Worm (Caenorhabditis elegans) whole organism, L3 larva: ENCODE measurements around the gene art-1.

ENCODE experiments used
- R02D3.7 ChIP-seq: fragments of 150-350 bp; optimal IDR thresholded peaks from 2 replicates; lab custom pipeline; 2014; ENCODE audit warnings: missing biosample characterization, missing genetic modification characterization
- ZK546.5 ChIP-seq: sonication (generic microtip); optimal IDR thresholded peaks from 2 replicates; lab custom pipeline; 2017; ENCODE audit warnings: missing biosample characterization, missing genetic modification characterization
- aly-2 ChIP-seq: fragments of 150-350 bp; optimal IDR thresholded peaks from 2 replicates; lab custom pipeline; 2014; ENCODE audit warnings: missing biosample characterization, missing genetic modification characterization
- ceh-16 ChIP-seq: sonication (generic microtip); optimal IDR thresholded peaks from 2 replicates; lab custom pipeline; 2017; ENCODE audit warnings: missing biosample characterization, missing genetic modification characterization
- ceh-28 ChIP-seq: fragments of 150-350 bp; optimal IDR thresholded peaks from 2 replicates; lab custom pipeline; 2014; ENCODE audit warnings: missing biosample characterization, missing genetic modification reagents, missing genetic modification characterization
- ceh-82 ChIP-seq: fragments of 150-350 bp; optimal IDR thresholded peaks from 2 replicates; lab custom pipeline; 2014; ENCODE audit warnings: missing biosample characterization, missing genetic modification characterization
- daf-12 ChIP-seq: fragments of 150-350 bp; optimal IDR thresholded peaks from 2 replicates; lab custom pipeline; 2014; ENCODE audit warnings: missing biosample characterization, missing genetic modification reagents, missing genetic modification characterization
- egl-5 ChIP-seq: fragments of 150-350 bp; optimal IDR thresholded peaks from 2 replicates; lab custom pipeline; 2017; ENCODE audit warnings: missing biosample characterization, missing genetic modification reagents, missing genetic modification characterization, inconsistent platforms
- elt-1 ChIP-seq: fragments of 150-350 bp; optimal IDR thresholded peaks from 2 replicates; lab custom pipeline; 2014; ENCODE audit warnings: missing biosample characterization, missing genetic modification characterization
- elt-2 ChIP-seq: sonication (generic microtip); optimal IDR thresholded peaks from 2 replicates; lab custom pipeline; 2016; ENCODE audit warnings: missing genetic modification reagents, mild to moderate bottlenecking, missing genetic modification characterization, missing compliant biosample characterization
- elt-3 ChIP-seq, 3 experiments: fragments of 150-350 bp in 1 of 3; sonication (generic microtip) in 2 of 3; optimal IDR thresholded peaks; 2 replicates in 2 of 3; 4 replicates in 1 of 3; lab custom pipeline; 2014 to 2017; ENCODE audit warnings: missing biosample characterization in 3 of 3, missing genetic modification characterization in 3 of 3
- eor-1 ChIP-seq, 2 experiments: fragments of 150-350 bp; optimal IDR thresholded peaks; 2 replicates each; lab custom pipeline; 2014 to 2018; ENCODE audit warnings: missing biosample characterization in 2 of 2, missing genetic modification characterization in 2 of 2
- fkh-2 ChIP-seq: fragments of 150-350 bp; optimal IDR thresholded peaks from 2 replicates; lab custom pipeline; 2014; ENCODE audit warnings: missing biosample characterization, missing genetic modification reagents, missing genetic modification characterization
- jun-1 ChIP-seq: fragments of 150-350 bp; optimal IDR thresholded peaks from 2 replicates; lab custom pipeline; 2014; ENCODE audit warnings: missing biosample characterization, missing genetic modification reagents, missing genetic modification characterization
- lin-39 ChIP-seq: fragments of 150-350 bp; optimal IDR thresholded peaks from 2 replicates; lab custom pipeline; 2018; ENCODE audit warnings: missing biosample characterization, missing genetic modification reagents, missing genetic modification characterization
- lsy-12 ChIP-seq: sonication (generic microtip); optimal IDR thresholded peaks from 2 replicates; lab custom pipeline; 2016; ENCODE audit warnings: mild to moderate bottlenecking, missing genetic modification characterization, missing compliant biosample characterization
- mml-1 ChIP-seq: fragments of 150-350 bp; sonication (generic microtip); optimal IDR thresholded peaks from 3 replicates; lab custom pipeline; 2014; ENCODE audit warnings: missing biosample characterization, missing genetic modification characterization
- nfya-1 ChIP-seq: sonication (generic microtip); optimal IDR thresholded peaks from 2 replicates; lab custom pipeline; 2017; ENCODE audit warnings: missing genetic modification characterization, mild to moderate bottlenecking, missing compliant biosample characterization, antibody characterized with exemption, moderate library complexity; ENCODE audit not compliant: insufficient read depth
- nhr-237 ChIP-seq: fragments of 150-350 bp; optimal IDR thresholded peaks from 2 replicates; lab custom pipeline; 2014; ENCODE audit warnings: missing biosample characterization, missing genetic modification characterization
- nhr-28 ChIP-seq: fragments of 150-350 bp; optimal IDR thresholded peaks from 2 replicates; lab custom pipeline; 2014; ENCODE audit warnings: missing biosample characterization, missing genetic modification characterization
- nhr-43 ChIP-seq: sonication (generic microtip); optimal IDR thresholded peaks from 2 replicates; lab custom pipeline; 2016; ENCODE audit warnings: mild to moderate bottlenecking, missing genetic modification characterization, missing compliant biosample characterization; ENCODE audit not compliant: poor library complexity, severe bottlenecking
- nhr-67 ChIP-seq: fragments of 150-350 bp; optimal IDR thresholded peaks from 2 replicates; lab custom pipeline; 2014; ENCODE audit warnings: missing biosample characterization, missing genetic modification characterization
- nhr-76 ChIP-seq: fragments of 150-350 bp; sonication (generic microtip); optimal IDR thresholded peaks from 5 replicates; lab custom pipeline; 2014; ENCODE audit warnings: missing biosample characterization, missing genetic modification characterization
- nhr-77 ChIP-seq: fragments of 150-350 bp; optimal IDR thresholded peaks from 2 replicates; lab custom pipeline; 2014; ENCODE audit warnings: missing biosample characterization, missing genetic modification characterization
- pha-4 ChIP-seq: fragments of 150-350 bp; optimal IDR thresholded peaks from 2 replicates; lab custom pipeline; 2014; ENCODE audit warnings: missing biosample characterization, missing genetic modification reagents, missing genetic modification characterization
- pqm-1 ChIP-seq: fragments of 150-350 bp; optimal IDR thresholded peaks from 2 replicates; lab custom pipeline; 2017; ENCODE audit warnings: missing biosample characterization, missing genetic modification characterization, inconsistent platforms
- sea-2 ChIP-seq: fragments of 150-350 bp; sonication (generic microtip); optimal IDR thresholded peaks from 4 replicates; lab custom pipeline; 2014; ENCODE audit warnings: missing biosample characterization, missing genetic modification reagents, missing genetic modification characterization
- snpc-4 ChIP-seq: fragments of 150-350 bp; optimal IDR thresholded peaks from 2 replicates; lab custom pipeline; 2014; ENCODE audit warnings: missing biosample characterization, missing genetic modification characterization
- tbx-2 ChIP-seq: sonication (generic microtip); optimal IDR thresholded peaks from 2 replicates; lab custom pipeline; 2016; ENCODE audit warnings: mild to moderate bottlenecking, missing genetic modification characterization, missing compliant biosample characterization
- unc-62 ChIP-seq: fragments of 150-350 bp; sonication (generic microtip); optimal IDR thresholded peaks from 4 replicates; lab custom pipeline; 2014; ENCODE audit warnings: missing biosample characterization, missing genetic modification reagents, missing genetic modification characterization
- ztf-11 ChIP-seq: fragments of 150-350 bp; optimal IDR thresholded peaks from 2 replicates; lab custom pipeline; 2014; ENCODE audit warnings: missing biosample characterization, missing genetic modification characterization
- ztf-4 ChIP-seq: fragments of 150-350 bp; optimal IDR thresholded peaks from 2 replicates; lab custom pipeline; 2014; ENCODE audit warnings: missing biosample characterization, missing genetic modification characterization

The art-1 gene

DNA sequence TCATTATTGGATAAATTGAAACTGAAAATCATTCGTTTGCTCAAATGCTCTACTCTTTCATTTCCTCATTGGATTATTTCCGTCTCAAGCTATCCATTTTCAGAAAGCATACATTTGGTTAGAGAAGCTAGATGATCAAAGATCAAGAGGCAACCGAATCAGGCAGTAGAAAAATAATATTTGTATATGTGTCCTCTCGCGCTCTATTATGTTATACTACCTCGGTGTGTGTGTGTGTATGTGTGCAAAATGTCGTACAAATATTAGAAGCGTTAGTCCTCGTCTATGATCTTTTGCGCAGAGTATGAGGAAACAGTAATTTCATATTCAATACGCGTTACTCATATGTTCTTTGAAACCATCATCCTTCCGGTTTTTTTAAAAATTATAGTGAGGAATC lies 35.0 kb downstream of the art-1 start:
- TF ChIP-seq nhr-237 (tag; lab: Kevin White, UChicago) (no peak), ztf-11 (tag; lab: Kevin White, UChicago) (no peak), lsy-12 (no peak), ceh-28 (tag; lab: Kevin White, UChicago) (peak; percentile 2), pha-4 (tag; lab: Kevin White, UChicago) (peak; percentile 74), ceh-82 (tag; lab: Kevin White, UChicago) (no peak), R02D3.7 (no peak)
- TF ChIP-seq, all 47 proteins: peak for 2

DNA sequence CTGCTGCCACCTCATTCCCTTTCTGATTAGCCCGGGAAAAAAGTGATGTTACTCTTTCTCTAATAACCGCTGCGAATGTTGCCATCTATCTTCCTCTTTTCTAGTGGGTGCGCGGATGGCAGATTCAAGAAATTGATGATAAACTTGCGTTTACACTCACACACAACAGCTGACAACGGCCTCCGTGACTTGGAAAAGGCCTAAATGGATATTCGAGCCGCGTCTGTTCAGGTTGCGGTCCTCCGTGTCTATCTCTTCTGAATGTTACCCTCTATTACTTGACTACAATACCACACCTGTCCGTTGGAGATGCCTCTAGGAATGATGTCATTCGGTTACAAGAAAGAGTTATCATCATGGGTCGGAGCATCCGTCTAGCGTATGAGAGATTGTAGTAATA lies 35.5 kb downstream of the art-1 start:
- no peak for TF ChIP-seq fkh-2 (tag; lab: Kevin White, UChicago)
- no peak for TF ChIP-seq jun-1
- no peak for TF ChIP-seq unc-62 (GFP tag; lab: Kevin White, UChicago)
- no peak for TF ChIP-seq nhr-28 (tag; lab: Kevin White, UChicago)
- peak; percentile 9 for TF ChIP-seq pqm-1
- no peak for TF ChIP-seq sea-2

ce11 chrII:6935975-6936374 lies 36.1 kb downstream of the art-1 start:
- no peak for TF ChIP-seq ceh-82 (tag; lab: Kevin White, UChicago)
- no peak for TF ChIP-seq mml-1 (tag; lab: Kevin White, UChicago)
- TF ChIP-seq elt-2 (tag; lab: Kevin White, UChicago), result no peak
- no peak for TF ChIP-seq nhr-67 (tag; lab: Kevin White, UChicago)
- no peak for TF ChIP-seq ZK546.5
- TF ChIP-seq snpc-4 (tag; lab: Kevin White, UChicago), result no peak
- TF ChIP-seq nhr-28 (tag; lab: Kevin White, UChicago), result no peak
- TF ChIP-seq nhr-43, result no peak
- TF ChIP-seq nhr-77 (tag; lab: Kevin White, UChicago), result no peak
- no peak for TF ChIP-seq ceh-28 (tag; lab: Kevin White, UChicago)
- no peak for TF ChIP-seq ztf-4 (tag; lab: Kevin White, UChicago)
- TF ChIP-seq elt-1 (tag; lab: Kevin White, UChicago), result no peak
- no peak for TF ChIP-seq daf-12 (tag; lab: Kevin White, UChicago)
- TF ChIP-seq eor-1 (tag; optimal IDR thresholded peaks at IDR 0.05; lab: Kevin White, UChicago), result no peak

- no peak for TF ChIP-seq nhr-77 (tag; lab: Kevin White, UChicago)
- TF ChIP-seq lin-39, result peak; percentile 46
- TF ChIP-seq elt-1 (tag; lab: Kevin White, UChicago), result no peak
- no peak for TF ChIP-seq egl-5
- peak; percentile 43 for TF ChIP-seq pha-4 (tag; lab: Kevin White, UChicago)
Observed at ce11 chrII:6934729-6935128, 37.3 kb downstream of the art-1 start.

- TF ChIP-seq ceh-28 (tag; lab: Kevin White, UChicago) (peak; percentile 70), elt-3 (tag; optimal IDR thresholded peaks at IDR 0.05; lab: Kevin White, UChicago) (no peak), pha-4 (tag; lab: Kevin White, UChicago) (peak; percentile 13), nhr-67 (tag; lab: Kevin White, UChicago) (no peak)
Observed at ce11 chrII:6932978-6933377, 39.1 kb downstream of the art-1 start.

- TF ChIP-seq tbx-2 (tag; lab: Kevin White, UChicago) (no peak), ztf-4 (tag; lab: Kevin White, UChicago) (no peak), aly-2 (tag; lab: Kevin White, UChicago) (no peak), ceh-16 (tag; lab: Kevin White, UChicago) (no peak), nhr-76 (tag; lab: Kevin White, UChicago) (no peak), nfya-1 (tag; lab: Kevin White, UChicago) (peak; percentile 28), elt-2 (tag; lab: Kevin White, UChicago) (peak; percentile 1), pha-4 (tag; lab: Kevin White, UChicago) (peak; percentile 4), elt-1 (tag; lab: Kevin White, UChicago) (no peak)
Observed at ce11 chrII:6930072-6930471, 42.0 kb downstream of the art-1 start.
